Worm (Caenorhabditis elegans): Measurements from ENCODE around the gene W02B8.1.

DNA sequence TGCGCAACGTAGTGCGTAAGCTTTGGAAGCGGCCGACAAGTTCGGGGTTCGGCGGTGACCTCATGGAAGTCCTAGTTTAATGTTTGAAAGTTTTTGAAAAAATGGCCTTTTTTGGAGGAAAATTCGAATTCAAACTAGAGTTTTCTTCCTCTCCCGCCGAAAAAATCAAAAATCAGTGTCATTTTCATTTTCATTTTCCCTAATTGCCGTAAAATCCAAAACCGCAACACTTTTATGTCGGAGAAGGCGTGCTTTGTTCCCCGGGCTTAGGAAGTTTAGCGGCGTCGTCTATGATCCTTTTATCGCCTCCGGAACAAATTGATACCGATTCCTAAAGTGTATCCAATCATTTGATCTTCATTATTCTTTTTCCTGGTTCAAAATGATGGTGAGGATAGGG lies 23.0 kb upstream of the W02B8.1 start, which contains the start of gene mltn-5:
- TF ChIP-seq mdl-1 (tag; optimal IDR thresholded peaks at IDR 0.05), result no peak
- no peak for TF ChIP-seq nhr-25 (tag; optimal IDR thresholded peaks at IDR 0.05)
- TF ChIP-seq R02D3.7 (tag; optimal IDR thresholded peaks at IDR 0.05), result no peak
- TF ChIP-seq unc-62 (GFP tag; optimal IDR thresholded peaks at IDR 0.05), result no peak
- no peak for TF ChIP-seq lsy-2 (tag; optimal IDR thresholded peaks at IDR 0.05)
- TF ChIP-seq zag-1 (tag; optimal IDR thresholded peaks at IDR 0.05), result no peak
- TF ChIP-seq mab-5 (tag; optimal IDR thresholded peaks at IDR 0.05), result no peak
